Worm (Caenorhabditis elegans): ENCODE data around the gene str-38.

DNA sequence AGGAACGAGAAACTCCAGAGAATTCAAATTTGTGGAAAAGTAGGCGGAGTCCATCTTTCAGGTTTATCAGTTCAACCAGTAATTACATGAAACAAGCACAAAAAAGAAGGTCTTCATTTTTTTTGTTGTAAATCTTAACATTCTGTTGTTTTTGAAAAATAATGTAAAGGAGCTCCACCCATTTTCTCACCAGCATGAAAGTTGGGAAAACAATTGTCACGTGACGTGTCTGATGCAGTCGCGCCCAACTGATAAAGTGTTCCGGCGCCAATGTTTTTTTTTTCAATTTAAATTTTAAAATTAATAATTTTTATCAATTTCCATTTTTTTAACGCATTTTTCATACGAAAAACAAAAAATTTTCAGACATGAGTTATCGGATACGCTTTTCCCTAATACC lies 37.0 kb upstream of the str-38 start, which contains the start of gene F57A10.4:
- TF ChIP-seq snpc-4 (GFP tag; optimal IDR thresholded peaks at IDR 0.05) (no peak), snpc-4 (tag; optimal IDR thresholded peaks at IDR 0.05) (no peak), dpl-1 (GFP tag; optimal IDR thresholded peaks at IDR 0.05) (no peak), snpc-3.4 (tag; optimal IDR thresholded peaks at IDR 0.05) (no peak), madf-6 (GFP tag; IDR thresholded peaks at IDR 0.05) (peak; percentile 38; the same call in 1 of the 2 replicates), unc-62 (GFP tag; optimal IDR thresholded peaks at IDR 0.05) (no peak), hrde-1 (tag; optimal IDR thresholded peaks at IDR 0.05; ENCODE audit: borderline replicate concordance) (no peak), ztf-28 (GFP tag; IDR thresholded peaks at IDR 0.05) (no peak)
